Worm (Caenorhabditis elegans) whole organism, early embryonic: ENCODE data around the gene C23G10.11.

Source experiments
- B0310.2 ChIP-seq: sonication (generic microtip); optimal IDR thresholded peaks from 2 replicates; lab custom pipeline; 2016; ENCODE audit warnings: mild to moderate bottlenecking, missing genetic modification characterization, missing compliant biosample characterization
- F13C5.2 ChIP-seq: sonication (generic microtip); optimal IDR thresholded peaks from 2 replicates; lab custom pipeline; 2017; ENCODE audit warnings: mild to moderate bottlenecking, missing genetic modification characterization, inconsistent platforms, missing compliant biosample characterization
- aly-1 ChIP-seq: sonication (generic microtip); optimal IDR thresholded peaks from 2 replicates; lab custom pipeline; 2016; ENCODE audit warnings: missing genetic modification characterization, missing compliant biosample characterization
- ama-1 ChIP-seq: fragments of 150-350 bp; optimal IDR thresholded peaks from 2 replicates; lab custom pipeline; 2014
- ceh-13 ChIP-seq: fragments of 200-800 bp; sonication (Bioruptor generic); optimal IDR thresholded peaks from 2 replicates; lab custom pipeline; 2018; ENCODE audit warnings: mild to moderate bottlenecking, missing genetic modification characterization, missing compliant biosample characterization
- ceh-36 ChIP-seq: sonication (generic microtip); optimal IDR thresholded peaks from 2 replicates; lab custom pipeline; 2016; ENCODE audit warnings: missing genetic modification characterization, inconsistent platforms, missing compliant biosample characterization
- ets-7 ChIP-seq: sonication (generic microtip); optimal IDR thresholded peaks from 2 replicates; lab custom pipeline; 2016; ENCODE audit warnings: missing genotype, missing genetic modification characterization, missing compliant biosample characterization
- flt-1 ChIP-seq: fragments of 200-800 bp; sonication (Bioruptor generic); IDR thresholded peaks from 2 replicates; pipeline ENCODE4 v1.3.6; 2022; ENCODE audit warnings: missing genetic modification characterization, missing compliant biosample characterization
- hmbx-1 ChIP-seq: sonication (generic microtip); optimal IDR thresholded peaks from 2 replicates; lab custom pipeline; 2016; ENCODE audit warnings: mild to moderate bottlenecking, missing genetic modification characterization, missing compliant biosample characterization
- hmg-4 ChIP-seq: fragments of 200-800 bp; sonication (Bioruptor generic); optimal IDR thresholded peaks from 2 replicates; lab custom pipeline; 2018; ENCODE audit warnings: mild to moderate bottlenecking, missing genetic modification characterization, missing compliant biosample characterization
- hnd-1 ChIP-seq: sonication (generic microtip); optimal IDR thresholded peaks from 2 replicates; lab custom pipeline; 2016; ENCODE audit warnings: missing genetic modification characterization, missing compliant biosample characterization
- pes-1 ChIP-seq: fragments of 200-800 bp; sonication (Bioruptor generic); IDR thresholded peaks from 2 replicates; pipeline ENCODE4 v1.3.6; 2022; ENCODE audit warnings: missing genetic modification reagents, missing genetic modification characterization, missing compliant biosample characterization
- scrt-1 ChIP-seq: fragments of 200-800 bp; sonication (Bioruptor generic); IDR thresholded peaks from 2 replicates; pipeline ENCODE4 v1.3.6; 2022; ENCODE audit warnings: missing genetic modification characterization, missing compliant biosample characterization
- sea-1 ChIP-seq: fragments of 200-800 bp; sonication (Bioruptor generic); conservative IDR thresholded peaks from 2 replicates; pipeline ENCODE4 v1.3.6; 2022; ENCODE audit warnings: missing genetic modification characterization, missing compliant biosample characterization
- tbx-11 ChIP-seq: fragments of 200-800 bp; sonication (Bioruptor generic); IDR thresholded peaks from 2 replicates; pipeline ENCODE4 v1.3.6; 2022; ENCODE audit warnings: missing genetic modification characterization, missing compliant biosample characterization
- tbx-37 ChIP-seq: fragments of 200-800 bp; sonication (Bioruptor generic); conservative IDR thresholded peaks from 2 replicates; pipeline ENCODE4 v1.3.6; 2022; ENCODE audit warnings: missing genetic modification reagents, missing genetic modification characterization, missing compliant biosample characterization
- tra-4 ChIP-seq: sonication (generic microtip); optimal IDR thresholded peaks from 2 replicates; lab custom pipeline; 2017; ENCODE audit warnings: missing genetic modification characterization, missing compliant biosample characterization

C23G10.11 gene

ce11 chrIII:6183118-6183517, 32.3 kb downstream of the C23G10.11 start, which contains the start of gene nas-28:
TSS of gene nas-28 (minus strand) at chrIII:6183218.
- TF ChIP-seq tbx-37 (GFP tag; lab: Robert Waterston, UW) = no peak
- no peak for TF ChIP-seq ets-7 (tag; lab: Kevin White, UChicago)
- no peak for TF ChIP-seq ceh-13 (GFP tag; lab: Kevin White, UChicago)
- no peak for TF ChIP-seq tbx-11 (GFP tag; lab: Robert Waterston, UW)
- no peak for TF ChIP-seq hnd-1 (tag; lab: Kevin White, UChicago)
- TF ChIP-seq tra-4 = no peak
- TF ChIP-seq flt-1 = no peak
- TF ChIP-seq pes-1 = no peak
- TF ChIP-seq hmbx-1 (tag; lab: Kevin White, UChicago) = no peak
- no peak for TF ChIP-seq F13C5.2 (tag; lab: Kevin White, UChicago)
- TF ChIP-seq B0310.2 = no peak
- TF ChIP-seq ceh-36 (tag; lab: Kevin White, UChicago) = no peak

- TF ChIP-seq ama-1 (lab: Kevin White, UChicago) = no peak
- no peak for TF ChIP-seq hmg-4 (GFP tag; lab: Kevin White, UChicago)
- TF ChIP-seq F13C5.2 (tag; lab: Kevin White, UChicago) = no peak
- no peak for TF ChIP-seq hnd-1 (tag; lab: Kevin White, UChicago)
- TF ChIP-seq B0310.2 = no peak
- no peak for TF ChIP-seq scrt-1
- no peak for TF ChIP-seq tbx-37 (GFP tag; lab: Robert Waterston, UW)
- TF ChIP-seq flt-1 = no peak
- no peak for TF ChIP-seq tbx-11 (GFP tag; lab: Robert Waterston, UW)
- TF ChIP-seq ceh-13 (GFP tag; lab: Kevin White, UChicago) = no peak
- TF ChIP-seq tra-4 = no peak
- TF ChIP-seq aly-1 = no peak
- TF ChIP-seq ceh-36 (tag; lab: Kevin White, UChicago) = no peak
- no peak for TF ChIP-seq ets-7 (tag; lab: Kevin White, UChicago)
- TF ChIP-seq hmbx-1 (tag; lab: Kevin White, UChicago) = no peak
- no peak for TF ChIP-seq pes-1
Observed at ce11 chrIII:6180294-6180693, 35.1 kb downstream of the C23G10.11 start.

ce11 chrIII:6179062-6179461, 36.3 kb downstream of the C23G10.11 start:
- no peak for TF ChIP-seq sea-1 (GFP tag; lab: Robert Waterston, UW)
- TF ChIP-seq aly-1 = no peak
- no peak for TF ChIP-seq pes-1
- TF ChIP-seq tbx-37 (GFP tag; lab: Robert Waterston, UW) = no peak
- no peak for TF ChIP-seq hnd-1 (tag; lab: Kevin White, UChicago)

ce11 chrIII:6178586-6178985, 36.8 kb downstream of the C23G10.11 start, which contains the start of gene F42A10.7:
TSS of gene F42A10.7 (minus strand) at chrIII:6178686.
- TF ChIP-seq hnd-1 (tag; lab: Kevin White, UChicago) (no peak), ets-7 (tag; lab: Kevin White, UChicago) (no peak), scrt-1 (no peak), tbx-11 (GFP tag; lab: Robert Waterston, UW) (no peak), pes-1 (no peak), sea-1 (GFP tag; lab: Robert Waterston, UW) (no peak), tra-4 (no peak), F13C5.2 (tag; lab: Kevin White, UChicago) (no peak), ceh-36 (tag; lab: Kevin White, UChicago) (no peak), ceh-13 (GFP tag; lab: Kevin White, UChicago) (no peak), tbx-37 (GFP tag; lab: Robert Waterston, UW) (no peak), ama-1 (lab: Kevin White, UChicago) (no peak), flt-1 (no peak), aly-1 (no peak), B0310.2 (no peak), hmg-4 (GFP tag; lab: Kevin White, UChicago) (no peak), hmbx-1 (tag; lab: Kevin White, UChicago) (no peak)

ce11 chrIII:6177631-6178030, 37.7 kb downstream of the C23G10.11 start:
- TF ChIP-seq ceh-13 (GFP tag; lab: Kevin White, UChicago) = no peak
- no peak for TF ChIP-seq aly-1
- TF ChIP-seq hnd-1 (tag; lab: Kevin White, UChicago) = no peak
- TF ChIP-seq pes-1 = no peak
- TF ChIP-seq ama-1 (lab: Kevin White, UChicago) = no peak
- no peak for TF ChIP-seq hmbx-1 (tag; lab: Kevin White, UChicago)
- no peak for TF ChIP-seq sea-1 (GFP tag; lab: Robert Waterston, UW)
- no peak for TF ChIP-seq tbx-37 (GFP tag; lab: Robert Waterston, UW)
- TF ChIP-seq scrt-1 = no peak
- TF ChIP-seq ets-7 (tag; lab: Kevin White, UChicago) = no peak
- no peak for TF ChIP-seq F13C5.2 (tag; lab: Kevin White, UChicago)
- no peak for TF ChIP-seq flt-1
- TF ChIP-seq tbx-11 (GFP tag; lab: Robert Waterston, UW) = no peak
- no peak for TF ChIP-seq tra-4
- no peak for TF ChIP-seq B0310.2
- no peak for TF ChIP-seq hmg-4 (GFP tag; lab: Kevin White, UChicago)

ce11 chrIII:6176761-6177160, 38.6 kb downstream of the C23G10.11 start, which contains the start of gene F42A10.6:
TSS of gene F42A10.6 (minus strand) at chrIII:6176861.
- TF ChIP-seq tbx-11 (GFP tag; lab: Robert Waterston, UW) = no peak
- no peak for TF ChIP-seq B0310.2
- no peak for TF ChIP-seq hmbx-1 (tag; lab: Kevin White, UChicago)
- no peak for TF ChIP-seq ceh-13 (GFP tag; lab: Kevin White, UChicago)
- no peak for TF ChIP-seq flt-1
- no peak for TF ChIP-seq scrt-1
- no peak for TF ChIP-seq ceh-36 (tag; lab: Kevin White, UChicago)
- no peak for TF ChIP-seq aly-1
- TF ChIP-seq tbx-37 (GFP tag; lab: Robert Waterston, UW) = no peak
- no peak for TF ChIP-seq F13C5.2 (tag; lab: Kevin White, UChicago)
- no peak for TF ChIP-seq ets-7 (tag; lab: Kevin White, UChicago)
- TF ChIP-seq sea-1 (GFP tag; lab: Robert Waterston, UW) = no peak

- TF ChIP-seq hmbx-1 (tag; lab: Kevin White, UChicago) (no peak), ceh-36 (tag; lab: Kevin White, UChicago) (no peak), hmg-4 (GFP tag; lab: Kevin White, UChicago) (no peak), flt-1 (no peak), F13C5.2 (tag; lab: Kevin White, UChicago) (no peak), B0310.2 (no peak), aly-1 (no peak)
Observed at ce11 chrIII:6176172-6176571, 39.2 kb downstream of the C23G10.11 start.
